Worm (Caenorhabditis elegans) whole organism, mixed stage, embryonic: ENCODE measurements around the gene T22B3.3.

Experiments
- hlh-1 ChIP-seq: fragments of 150-350 bp; optimal IDR thresholded peaks from 2 replicates; lab custom pipeline; 2014; ENCODE audit warnings: missing biosample characterization, missing genetic modification reagents, missing genetic modification characterization
- lin-13 ChIP-seq: fragments of 150-350 bp; optimal IDR thresholded peaks from 2 replicates; lab custom pipeline; 2014; ENCODE audit warnings: missing biosample characterization, missing genetic modification characterization
- mep-1 ChIP-seq: fragments of 150-350 bp; optimal IDR thresholded peaks from 2 replicates; lab custom pipeline; 2017; ENCODE audit warnings: missing biosample characterization, missing genetic modification reagents, missing genetic modification characterization, inconsistent platforms
- nhr-76 ChIP-seq: sonication (generic microtip); optimal IDR thresholded peaks from 2 replicates; lab custom pipeline; 2017; ENCODE audit warnings: missing biosample characterization, missing genetic modification characterization
- snpc-4 ChIP-seq: fragments of 150-350 bp; optimal IDR thresholded peaks from 2 replicates; lab custom pipeline; 2014; ENCODE audit warnings: missing biosample characterization, missing genetic modification characterization
- sptf-1 ChIP-seq: sonication (generic microtip); optimal IDR thresholded peaks from 2 replicates; lab custom pipeline; 2017; ENCODE audit warnings: mild to moderate bottlenecking, missing genetic modification characterization, moderate library complexity, missing compliant biosample characterization
- unc-39 ChIP-seq: fragments of 150-350 bp; optimal IDR thresholded peaks from 2 replicates; lab custom pipeline; 2014; ENCODE audit warnings: missing biosample characterization, missing genetic modification characterization
- ztf-11 ChIP-seq: fragments of 150-350 bp; optimal IDR thresholded peaks from 2 replicates; lab custom pipeline; 2014; ENCODE audit warnings: missing biosample characterization, missing genetic modification characterization

DNA sequence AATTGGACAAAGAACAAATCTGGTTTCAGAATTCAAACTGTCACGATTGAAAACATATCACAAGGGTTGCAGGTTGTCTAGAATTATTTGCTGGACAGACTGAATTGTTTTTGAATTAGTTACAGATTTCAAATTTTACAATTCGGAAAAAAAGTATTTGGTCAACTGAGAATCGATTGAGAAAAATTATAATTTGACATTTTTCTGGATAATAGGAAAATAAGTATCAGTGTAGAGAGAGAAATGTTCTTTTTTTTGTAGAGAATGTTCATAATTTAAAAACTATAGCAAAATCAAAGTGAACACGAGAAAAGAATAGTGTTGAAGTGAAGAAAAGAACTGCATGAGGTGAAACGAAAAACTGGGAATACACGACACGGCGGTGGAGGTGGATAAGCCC, 2.8 kb downstream of the T22B3.3 start, which contains the start of gene dpy-20:
- TF ChIP-seq lin-13 (tag; lab: Kevin White, UChicago) (no peak), sptf-1 (tag; lab: Kevin White, UChicago) (no peak), mep-1 (tag; lab: Kevin White, UChicago) (no peak), nhr-76 (tag; lab: Kevin White, UChicago) (no peak), ztf-11 (tag; lab: Kevin White, UChicago) (no peak), unc-39 (no peak), snpc-4 (tag; lab: Kevin White, UChicago) (no peak), hlh-1 (tag; lab: Kevin White, UChicago) (no peak)
